Worm (Caenorhabditis elegans): ENCODE data around the gene fbxa-55.

ce11 chrIII:887874-888299, 48.0 kb downstream of the fbxa-55 start:
- TF ChIP-seq nhr-237 (tag; optimal IDR thresholded peaks at IDR 0.05) = no peak
- TF ChIP-seq lsy-2 (tag; optimal IDR thresholded peaks at IDR 0.05) = peak; percentile 21
- peak; percentile 16 for TF ChIP-seq unc-62 (GFP tag; optimal IDR thresholded peaks at IDR 0.05)
- no peak for TF ChIP-seq ceh-43 (GFP tag; optimal IDR thresholded peaks at IDR 0.05)
- no peak for TF ChIP-seq nhr-12 (tag; optimal IDR thresholded peaks at IDR 0.05)
- peak; percentile 32 for TF ChIP-seq ceh-39 (tag; optimal IDR thresholded peaks at IDR 0.05)
